Fruit fly (Drosophila melanogaster) whole organism, embryonic: ENCODE results near the gene Wsck.
A peak's percentile ranks its signal among the peaks of the same experiment; 100 is the strongest.

Source experiments
- Ada2b ChIP-seq: fragments of 200-800 bp; sonication (Bioruptor generic); IDR thresholded peaks from 2 replicates; pipeline ENCODE4 v1.3.6; 2022; ENCODE audit warnings: missing biosample characterization, missing genetic modification characterization
- Atf-2 ChIP-seq: fragments of 200-800 bp; sonication (Bioruptor generic); optimal IDR thresholded peaks from 2 replicates; lab custom pipeline; 2016; ENCODE audit warnings: missing biosample characterization, missing genetic modification characterization
- BEAF-32 ChIP-seq: fragments of 200-800 bp; sonication (Bioruptor generic); optimal IDR thresholded peaks from 3 replicates; lab custom pipeline; 2017; ENCODE audit warnings: missing biosample characterization, missing genetic modification characterization, mild to moderate bottlenecking, moderate library complexity, missing genetic modification reagents
- C15 ChIP-seq: fragments of 200-800 bp; sonication (Bioruptor generic); IDR thresholded peaks from 3 replicates; pipeline ENCODE4 v1.3.6; 2022; ENCODE audit warnings: missing biosample characterization, missing genetic modification characterization
- CG11504 ChIP-seq: fragments of 200-800 bp; sonication (Bioruptor generic); optimal IDR thresholded peaks from 3 replicates; lab custom pipeline; 2019; ENCODE audit warnings: missing biosample characterization, mild to moderate bottlenecking, missing genetic modification characterization, moderate library complexity
- CG1233 ChIP-seq: fragments of 200-800 bp; sonication (Bioruptor generic); optimal IDR thresholded peaks from 4 replicates; lab custom pipeline; 2018; ENCODE audit warnings: missing biosample characterization, mild to moderate bottlenecking, missing genetic modification characterization
- CG12659 ChIP-seq: fragments of 200-800 bp; sonication (Bioruptor generic); optimal IDR thresholded peaks from 3 replicates; lab custom pipeline; 2017; ENCODE audit warnings: mild to moderate bottlenecking, missing biosample characterization, missing genetic modification reagents, missing genetic modification characterization
- CG13424 ChIP-seq: fragments of 200-800 bp; sonication (Bioruptor generic); optimal IDR thresholded peaks from 2 replicates; lab custom pipeline; 2019; ENCODE audit warnings: missing biosample characterization, mild to moderate bottlenecking, missing genetic modification characterization, moderate library complexity
- CG15073 ChIP-seq: fragments of 200-800 bp; sonication (Bioruptor generic); optimal IDR thresholded peaks from 2 replicates; lab custom pipeline; 2016; ENCODE audit warnings: missing biosample characterization, missing genetic modification characterization
- CG1602 ChIP-seq: fragments of 200-800 bp; sonication (Bioruptor generic); optimal IDR thresholded peaks from 3 replicates; lab custom pipeline; 2016; ENCODE audit warnings: missing biosample characterization, missing genetic modification characterization
- CG17328 ChIP-seq: fragments of 200-800 bp; sonication (Bioruptor generic); IDR thresholded peaks from 2 replicates; pipeline ENCODE4 v1.3.6; 2022; ENCODE audit warnings: missing biosample characterization, missing genetic modification characterization
- CG17359 ChIP-seq: fragments of 200-800 bp; sonication (Bioruptor generic); optimal IDR thresholded peaks from 3 replicates; lab custom pipeline; 2018; ENCODE audit warnings: missing biosample characterization, mild to moderate bottlenecking, missing genetic modification characterization, moderate library complexity
- CG17802 ChIP-seq: fragments of 200-800 bp; sonication (Bioruptor generic); optimal IDR thresholded peaks from 2 replicates; lab custom pipeline; 2018; ENCODE audit warnings: missing biosample characterization, mild to moderate bottlenecking, missing genetic modification characterization, moderate library complexity
- CG17829 ChIP-seq: fragments of 200-800 bp; optimal IDR thresholded peaks from 2 replicates; lab custom pipeline; 2019; ENCODE audit warnings: missing biosample characterization, mild to moderate bottlenecking, missing genetic modification characterization, moderate library complexity
- CG2678 ChIP-seq: fragments of 200-800 bp; sonication (Bioruptor generic); optimal IDR thresholded peaks from 3 replicates; lab custom pipeline; 2019; ENCODE audit warnings: missing biosample characterization, mild to moderate bottlenecking, missing genetic modification characterization, moderate library complexity
- CG3407 ChIP-seq: fragments of 200-800 bp; sonication (Bioruptor generic); optimal IDR thresholded peaks from 2 replicates; lab custom pipeline; 2018; ENCODE audit warnings: missing biosample characterization, mild to moderate bottlenecking, missing genetic modification characterization
- CG3995 ChIP-seq: fragments of 200-800 bp; sonication (Bioruptor generic); optimal IDR thresholded peaks from 3 replicates; lab custom pipeline; 2016; ENCODE audit warnings: missing biosample characterization, missing genetic modification characterization
- CG4424 ChIP-seq: fragments of 200-800 bp; sonication (Bioruptor generic); optimal IDR thresholded peaks from 3 replicates; lab custom pipeline; 2016; ENCODE audit warnings: missing biosample characterization, missing genetic modification characterization
- CG7786 ChIP-seq: fragments of 200-800 bp; sonication (Bioruptor generic); optimal IDR thresholded peaks from 2 replicates; lab custom pipeline; 2016; ENCODE audit warnings: missing biosample characterization, missing genetic modification characterization
- CG7928 ChIP-seq: fragments of 200-800 bp; sonication (Bioruptor generic); optimal IDR thresholded peaks from 2 replicates; lab custom pipeline; 2017; ENCODE audit warnings: missing biosample characterization, mild to moderate bottlenecking, missing genetic modification characterization
- CG7963 ChIP-seq: fragments of 200-800 bp; sonication (Bioruptor generic); IDR thresholded peaks from 3 replicates; pipeline ENCODE4 v1.3.6; 2022; ENCODE audit warnings: missing biosample characterization, missing genetic modification characterization; ENCODE audit not compliant: partially characterized antibody
- CG8765 ChIP-seq: fragments of 200-800 bp; sonication (Bioruptor generic); IDR thresholded peaks from 2 replicates; pipeline ENCODE4 v1.3.6; 2022; ENCODE audit warnings: missing biosample characterization, missing genetic modification characterization
- CG9817 ChIP-seq: fragments of 200-800 bp; sonication (Bioruptor generic); optimal IDR thresholded peaks from 2 replicates; lab custom pipeline; 2018; ENCODE audit warnings: missing biosample characterization, mild to moderate bottlenecking, missing genetic modification characterization, moderate library complexity
- CG9876 ChIP-seq: fragments of 200-800 bp; sonication (Bioruptor generic); optimal IDR thresholded peaks from 2 replicates; lab custom pipeline; 2016; ENCODE audit warnings: missing biosample characterization, missing genetic modification characterization
- ERR ChIP-seq: fragments of 200-800 bp; sonication (Bioruptor generic); optimal IDR thresholded peaks from 2 replicates; lab custom pipeline; 2016; ENCODE audit warnings: missing biosample characterization, missing genetic modification characterization
- GATAe ChIP-seq: fragments of 200-800 bp; sonication (Bioruptor generic); conservative IDR thresholded peaks from 2 replicates; pipeline ENCODE4 v1.3.6; 2022; ENCODE audit warnings: missing biosample characterization, missing genetic modification characterization
- H2.0 ChIP-seq: fragments of 200-800 bp; sonication (Bioruptor generic); IDR thresholded peaks from 2 replicates; pipeline ENCODE4 v1.3.6; 2022; ENCODE audit warnings: missing biosample characterization, missing genetic modification characterization
- HHEX ChIP-seq: fragments of 200-800 bp; sonication (Bioruptor generic); optimal IDR thresholded peaks from 3 replicates; lab custom pipeline; 2017; ENCODE audit warnings: missing biosample characterization, mild to moderate bottlenecking, missing genetic modification characterization, missing genetic modification reagents
- Hmx ChIP-seq: fragments of 200-800 bp; sonication (Bioruptor generic); optimal IDR thresholded peaks from 2 replicates; lab custom pipeline; 2016; ENCODE audit warnings: missing biosample characterization, missing genetic modification characterization
- Mad ChIP-seq: fragments of 200-800 bp; sonication (Bioruptor generic); optimal IDR thresholded peaks from 2 replicates; lab custom pipeline; 2016; ENCODE audit warnings: missing biosample characterization, missing genetic modification characterization
- NC2α ChIP-seq: fragments of 200-800 bp; sonication (Bioruptor generic); optimal IDR thresholded peaks from 2 replicates; lab custom pipeline; 2016; ENCODE audit warnings: missing biosample characterization, missing genetic modification characterization
- Optix ChIP-seq: fragments of 200-800 bp; sonication (Bioruptor generic); IDR thresholded peaks from 3 replicates; pipeline ENCODE4 v1.3.6; 2022; ENCODE audit warnings: missing biosample characterization, missing genetic modification characterization
- Ravus ChIP-seq: fragments of 200-800 bp; sonication (Bioruptor generic); IDR thresholded peaks from 2 replicates; pipeline ENCODE4 v1.3.6; 2022; ENCODE audit warnings: missing biosample characterization, missing genetic modification characterization
- Sry-β ChIP-seq: fragments of 200-800 bp; sonication (Bioruptor generic); optimal IDR thresholded peaks from 2 replicates; lab custom pipeline; 2018; ENCODE audit warnings: missing biosample characterization, mild to moderate bottlenecking, missing genetic modification characterization, moderate library complexity
- amos ChIP-seq: fragments of 200-800 bp; sonication (Bioruptor generic); IDR thresholded peaks from 2 replicates; pipeline ENCODE4 v1.3.6; 2022; ENCODE audit warnings: missing biosample characterization, missing genetic modification characterization; ENCODE audit not compliant: partially characterized antibody
- ato ChIP-seq: fragments of 200-800 bp; sonication (Bioruptor generic); IDR thresholded peaks from 2 replicates; pipeline ENCODE4 v1.3.6; 2022; ENCODE audit warnings: missing biosample characterization, missing genetic modification characterization; ENCODE audit not compliant: partially characterized antibody
- chn ChIP-seq: fragments of 200-800 bp; sonication (Bioruptor generic); optimal IDR thresholded peaks from 2 replicates; lab custom pipeline; 2016; ENCODE audit warnings: missing biosample characterization, missing genetic modification characterization
- crp ChIP-seq, 2 experiments: fragments of 200-800 bp; sonication (Bioruptor generic); optimal IDR thresholded peaks; 2 replicates in 1 of 2; 3 replicates in 1 of 2; lab custom pipeline; 2017; ENCODE audit warnings: missing biosample characterization in 2 of 2, missing genetic modification characterization in 2 of 2, mild to moderate bottlenecking in 1 of 2, moderate library complexity in 1 of 2
- dmrt11E ChIP-seq: fragments of 200-800 bp; sonication (Bioruptor generic); optimal IDR thresholded peaks from 3 replicates; lab custom pipeline; 2018; ENCODE audit warnings: missing biosample characterization, mild to moderate bottlenecking, missing genetic modification characterization, moderate library complexity
- gcm2 ChIP-seq: fragments of 200-800 bp; sonication (Bioruptor generic); optimal IDR thresholded peaks from 2 replicates; lab custom pipeline; 2016; ENCODE audit warnings: missing biosample characterization, missing genetic modification characterization
- gfzf ChIP-seq: fragments of 200-800 bp; sonication (Bioruptor generic); optimal IDR thresholded peaks from 2 replicates; lab custom pipeline; 2016; ENCODE audit warnings: missing biosample characterization, mild to moderate bottlenecking, missing genetic modification characterization, moderate library complexity
- inv ChIP-seq: fragments of 200-800 bp; sonication (Bioruptor generic); IDR thresholded peaks from 2 replicates; pipeline ENCODE4 v1.3.6; 2022; ENCODE audit warnings: missing biosample characterization, missing genetic modification characterization; ENCODE audit not compliant: partially characterized antibody
- klu ChIP-seq: fragments of 200-800 bp; sonication (Bioruptor generic); IDR thresholded peaks from 2 replicates; pipeline ENCODE4 v1.3.6; 2022; ENCODE audit warnings: missing biosample characterization, missing genetic modification characterization
- org-1 ChIP-seq: fragments of 200-800 bp; sonication (Bioruptor generic); optimal IDR thresholded peaks from 2 replicates; lab custom pipeline; 2017; ENCODE audit warnings: missing biosample characterization, missing genetic modification characterization
- otp ChIP-seq: fragments of 200-800 bp; sonication (Bioruptor generic); IDR thresholded peaks from 3 replicates; pipeline ENCODE4, ENCODE4 v1.3.6; 2022; ENCODE audit warnings: missing biosample characterization, missing genetic modification characterization
- pnt ChIP-seq: fragments of 200-800 bp; sonication (Bioruptor generic); optimal IDR thresholded peaks from 3 replicates; lab custom pipeline; 2016; ENCODE audit warnings: missing biosample characterization, missing genetic modification characterization
- row ChIP-seq: fragments of 200-800 bp; sonication (Bioruptor generic); IDR thresholded peaks from 3 replicates; pipeline ENCODE4 v1.3.6; 2022; ENCODE audit warnings: missing biosample characterization, missing genetic modification characterization
- scrt ChIP-seq: fragments of 200-800 bp; sonication (Bioruptor generic); optimal IDR thresholded peaks from 2 replicates; lab custom pipeline; 2018; ENCODE audit warnings: missing biosample characterization, mild to moderate bottlenecking, missing genetic modification characterization, moderate library complexity
- sug ChIP-seq: fragments of 200-800 bp; optimal IDR thresholded peaks from 2 replicates; lab custom pipeline; 2019; ENCODE audit warnings: missing biosample characterization, mild to moderate bottlenecking, missing genetic modification characterization, moderate library complexity
- usp ChIP-seq: fragments of >200 bp; optimal IDR thresholded peaks from 2 replicates; lab custom pipeline; 2017; ENCODE audit warnings: missing biosample characterization, missing genetic modification characterization

Wsck gene

dm6 chr3R:24588829-24589638 is 40.8 kb downstream of the Wsck start (continued):
- no peak for TF ChIP-seq CG8765 (GFP tag; lab: Robert Waterston, UW)
- TF ChIP-seq CG9876 (GFP tag; lab: Kevin White, UChicago), result no peak
- TF ChIP-seq row, result no peak
- TF ChIP-seq CG1602, result no peak
- TF ChIP-seq otp (GFP tag; lab: Robert Waterston, UW), result no peak
- TF ChIP-seq Ravus (GFP tag; lab: Robert Waterston, UW), result no peak
- TF ChIP-seq C15 (GFP tag; lab: Robert Waterston, UW), result no peak
- TF ChIP-seq org-1 (GFP tag; lab: Kevin White, UChicago), result no peak
- TF ChIP-seq H2.0 (GFP tag; lab: Robert Waterston, UW), result no peak
- no peak for TF ChIP-seq amos (GFP tag; lab: Robert Waterston, UW)
- no peak for TF ChIP-seq CG13424 (tag; lab: Kevin White, UChicago)
- peak; percentile 8 for TF ChIP-seq CG2678
- TF ChIP-seq CG1233, result peak; percentile 28
- no peak for TF ChIP-seq chn
- TF ChIP-seq CG7928 (GFP tag; lab: Kevin White, UChicago), result no peak
- TF ChIP-seq inv (GFP tag; lab: Robert Waterston, UW), result no peak
- TF ChIP-seq GATAe (GFP tag; lab: Robert Waterston, UW), result no peak
- no peak for TF ChIP-seq Optix (GFP tag; lab: Robert Waterston, UW)
- TF ChIP-seq Mad (GFP tag; lab: Kevin White, UChicago), result no peak
- TF ChIP-seq CG7786, result no peak
- TF ChIP-seq sug (tag; lab: Kevin White, UChicago), result peak; percentile 36
- TF ChIP-seq pnt (GFP tag; lab: Kevin White, UChicago), result no peak
- TF ChIP-seq Sry-β, result no peak
- no peak for TF ChIP-seq ERR (GFP tag; lab: Kevin White, UChicago)
- TF ChIP-seq Atf-2 (GFP tag; lab: Kevin White, UChicago), result no peak
- peak; percentile 3 for TF ChIP-seq CG17829 (tag; lab: Kevin White, UChicago)
- TF ChIP-seq NC2α, result peak; percentile 80
- TF ChIP-seq gcm2 (GFP tag; lab: Kevin White, UChicago), result no peak
- no peak for TF ChIP-seq CG17328 (GFP tag; lab: Robert Waterston, UW)
- no peak for TF ChIP-seq CG12659 (GFP tag; lab: Kevin White, UChicago)
- TF ChIP-seq dmrt11E (tag; lab: Kevin White, UChicago), result no peak
- no peak for TF ChIP-seq usp (GFP tag; lab: Kevin White, UChicago)
- TF ChIP-seq CG3407 (GFP tag; lab: Kevin White, UChicago), result no peak
- peak; percentile 17 for TF ChIP-seq CG11504 (tag; lab: Kevin White, UChicago)
- TF ChIP-seq Hmx (GFP tag; lab: Kevin White, UChicago), result no peak
- TF ChIP-seq CG17359 (tag; lab: Kevin White, UChicago), result peak; percentile 22
- TF ChIP-seq CG17802 (tag; lab: Kevin White, UChicago), result no peak
- no peak for TF ChIP-seq CG9817 (tag; lab: Kevin White, UChicago)
- TF ChIP-seq CG3995, result no peak
- TF ChIP-seq gfzf (GFP tag; lab: Kevin White, UChicago), result no peak
- TF ChIP-seq CG4424 (GFP tag; lab: Kevin White, UChicago), result no peak
- TF ChIP-seq crp (GFP tag; optimal IDR thresholded peaks at IDR 0.05; lab: Kevin White, UChicago), result peak in 1 of 2 experiments; percentile 31
- TF ChIP-seq ato (GFP tag; lab: Robert Waterston, UW), result no peak
- no peak for TF ChIP-seq CG15073 (GFP tag; lab: Kevin White, UChicago)
- no peak for TF ChIP-seq Ada2b (GFP tag; lab: Robert Waterston, UW)
- no peak for TF ChIP-seq CG7963
- TF ChIP-seq BEAF-32 (GFP tag; lab: Kevin White, UChicago), result peak; percentile 3
- no peak for TF ChIP-seq klu (GFP tag; lab: Robert Waterston, UW)
- no peak for TF ChIP-seq scrt (GFP tag; lab: Kevin White, UChicago)
- no peak for TF ChIP-seq HHEX (GFP tag; lab: Kevin White, UChicago)
